Worm (Caenorhabditis elegans): ENCODE data around the gene hum-6.
A peak's percentile ranks its signal among the peaks of the same experiment; 100 is the strongest.

Gene hum-6

DNA sequence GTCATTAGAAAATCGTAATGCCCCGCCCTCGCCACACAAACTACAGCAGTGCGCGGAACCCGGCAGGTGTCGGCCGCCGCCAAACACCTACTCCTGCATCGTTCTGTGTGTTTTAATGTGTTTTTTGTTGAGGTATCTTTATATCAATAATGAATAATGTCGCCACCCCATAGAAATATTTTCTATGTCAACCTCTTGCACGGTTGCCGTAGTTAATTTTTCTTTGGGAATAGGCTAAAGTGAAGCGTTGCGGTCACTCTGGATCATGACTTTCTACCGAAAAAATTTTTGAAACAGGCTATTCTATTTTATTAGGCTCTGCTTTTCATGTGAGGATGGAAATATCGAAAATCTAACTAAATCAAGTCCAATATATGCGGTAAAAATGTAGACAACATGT is 26.0 kb downstream of the hum-6 start:
- TF ChIP-seq nhr-21 (tag; optimal IDR thresholded peaks at IDR 0.05) = no peak
- peak; percentile 4 for TF ChIP-seq F13H6.1 (tag; optimal IDR thresholded peaks at IDR 0.05)
- peak; percentile 97 for TF ChIP-seq snpc-4 (tag; optimal IDR thresholded peaks at IDR 0.05)
- peak; percentile 59 for TF ChIP-seq sma-9 (GFP tag; optimal IDR thresholded peaks at IDR 0.05)
- no peak for TF ChIP-seq sma-9 (tag; optimal IDR thresholded peaks at IDR 0.05)
- peak; percentile 11 for TF ChIP-seq fos-1 (tag; optimal IDR thresholded peaks at IDR 0.05)
- peak; percentile 81 for TF ChIP-seq ama-1 (optimal IDR thresholded peaks at IDR 0.05)
- peak; percentile 13 for TF ChIP-seq lin-13 (GFP tag; optimal IDR thresholded peaks at IDR 0.05)
- no peak for TF ChIP-seq mbf-1 (tag; optimal IDR thresholded peaks at IDR 0.05)
- peak; percentile 50 for TF ChIP-seq sma-3 (GFP tag; optimal IDR thresholded peaks at IDR 0.05)
- no peak for TF ChIP-seq blmp-1 (tag; optimal IDR thresholded peaks at IDR 0.05; ENCODE audit: insufficient read depth)

DNA sequence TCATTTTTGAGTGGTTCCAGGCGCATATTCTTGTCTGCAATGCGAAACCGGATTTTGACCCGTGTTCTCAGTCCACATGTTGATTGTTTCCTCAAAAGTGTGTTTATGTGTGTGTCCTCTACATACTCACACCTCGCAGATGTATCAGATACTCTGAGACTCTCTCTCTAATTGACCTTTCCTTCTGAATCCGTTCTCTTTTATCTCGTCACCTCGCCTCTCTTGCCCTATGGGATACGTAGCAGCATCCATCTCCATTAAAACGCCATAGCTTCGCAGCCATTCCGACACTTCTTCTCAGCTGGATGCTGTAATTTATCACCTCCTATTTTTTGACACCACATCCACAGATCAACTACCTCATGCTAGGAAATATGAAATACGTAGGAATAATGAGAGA is 27.6 kb downstream of the hum-6 start:
- TF ChIP-seq nhr-25 (tag; optimal IDR thresholded peaks at IDR 0.05) (no peak), ceh-16 (tag; optimal IDR thresholded peaks at IDR 0.05) (peak; percentile 9)

DNA sequence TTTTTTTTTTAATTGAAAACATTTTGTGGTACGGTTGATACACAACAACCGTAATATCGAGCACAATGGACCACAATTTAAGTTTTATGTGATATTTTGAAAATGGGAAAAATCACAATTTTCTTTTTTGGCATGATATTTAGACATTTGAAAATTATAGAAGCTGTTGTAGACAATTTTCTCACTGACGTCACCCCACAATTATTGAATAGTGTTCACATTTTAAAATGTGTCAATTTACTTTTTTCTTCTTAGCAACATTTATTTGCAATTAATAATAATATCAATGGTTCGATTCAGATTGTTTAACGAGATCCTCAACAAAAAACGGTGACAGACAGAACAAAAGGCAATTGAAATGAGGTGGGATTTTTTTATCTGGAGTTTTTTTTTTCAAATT is 32.5 kb downstream of the hum-6 start, which contains the start of gene T01B6.1:
TSS of gene T01B6.1 (plus strand) at position 301 of the 400 bp plus-strand sequence.
- TF ChIP-seq ceh-16 (tag; optimal IDR thresholded peaks at IDR 0.05) = no peak
- no peak for TF ChIP-seq nhr-129 (tag; optimal IDR thresholded peaks at IDR 0.05)
- no peak for TF ChIP-seq nhr-11 (tag; optimal IDR thresholded peaks at IDR 0.05)
- TF ChIP-seq sma-9 (GFP tag; optimal IDR thresholded peaks at IDR 0.05) = no peak
- TF ChIP-seq sma-9 (tag; optimal IDR thresholded peaks at IDR 0.05) = no peak
- no peak for TF ChIP-seq mab-5 (tag; optimal IDR thresholded peaks at IDR 0.05)
- no peak for TF ChIP-seq mbf-1 (tag; optimal IDR thresholded peaks at IDR 0.05)
- no peak for TF ChIP-seq nhr-237 (tag; optimal IDR thresholded peaks at IDR 0.05)
- TF ChIP-seq nhr-23 (tag; optimal IDR thresholded peaks at IDR 0.05) = no peak
- no peak for TF ChIP-seq ama-1 (optimal IDR thresholded peaks at IDR 0.05)
- no peak for TF ChIP-seq ztf-11 (tag; optimal IDR thresholded peaks at IDR 0.05)
- TF ChIP-seq C34F6.9 (tag; optimal IDR thresholded peaks at IDR 0.05) = no peak

DNA sequence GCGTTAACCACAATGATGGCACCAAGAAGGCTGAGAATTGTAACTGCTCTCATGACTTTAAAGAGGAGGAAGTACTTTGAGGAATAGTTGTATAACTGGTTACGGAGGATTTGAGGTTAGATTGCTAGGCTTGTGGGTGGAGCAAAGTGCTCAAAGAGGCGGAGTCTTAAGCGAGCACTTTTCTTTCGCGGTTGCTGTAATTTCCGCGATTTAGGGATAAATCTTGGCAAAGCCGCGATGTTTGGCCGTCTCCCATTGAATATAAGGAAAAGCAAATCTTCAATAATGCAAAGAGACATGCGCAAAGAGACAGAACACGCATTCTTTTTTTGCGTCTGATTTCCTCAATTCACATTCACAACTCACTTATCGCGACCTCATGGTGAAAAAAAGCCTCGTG is 35.3 kb downstream of the hum-6 start, which contains the start of gene nlp-45:
TSS of gene nlp-45 (minus strand) at position 101 of the 400 bp plus-strand sequence.
- TF ChIP-seq aly-2 (tag; optimal IDR thresholded peaks at IDR 0.05) (no peak), peb-1 (tag; optimal IDR thresholded peaks at IDR 0.05) (no peak), nhr-237 (tag; optimal IDR thresholded peaks at IDR 0.05) (no peak), unc-55 (GFP tag; optimal IDR thresholded peaks at IDR 0.05) (no peak), ztf-4 (tag; optimal IDR thresholded peaks at IDR 0.05) (no peak), ztf-11 (tag; optimal IDR thresholded peaks at IDR 0.05) (no peak), nhr-6 (tag; optimal IDR thresholded peaks at IDR 0.05) (no peak), lsy-2 (tag; optimal IDR thresholded peaks at IDR 0.05) (no peak), ceh-82 (tag; optimal IDR thresholded peaks at IDR 0.05) (no peak), Y55F3AM.14 (GFP tag; optimal IDR thresholded peaks at IDR 0.05) (no peak), nhr-25 (tag; optimal IDR thresholded peaks at IDR 0.05) (no peak), ceh-16 (tag; optimal IDR thresholded peaks at IDR 0.05) (no peak)

DNA sequence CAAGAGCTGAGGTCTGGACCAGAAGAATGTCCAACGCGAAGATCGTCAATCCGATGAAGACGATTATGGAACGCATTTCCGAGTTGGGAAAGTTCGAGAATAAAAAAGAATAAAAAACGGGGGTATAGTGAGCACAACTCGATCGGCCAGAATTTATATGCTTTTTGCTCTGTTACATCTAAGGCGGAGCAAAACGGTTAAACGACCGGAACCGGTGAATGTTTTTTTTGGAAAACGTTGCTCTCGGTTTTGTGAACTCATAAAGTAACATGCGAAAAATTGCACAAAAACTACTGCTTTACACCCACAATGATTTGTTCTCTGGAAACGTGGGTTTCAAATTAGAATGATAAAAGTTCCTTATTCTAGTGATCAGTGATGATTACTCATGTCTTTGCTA is 39.1 kb downstream of the hum-6 start, which contains the start of gene nlp-22:
TSS of gene nlp-22 (minus strand) at position 101 of the 400 bp plus-strand sequence.
- no peak for TF ChIP-seq skn-1 (tag; optimal IDR thresholded peaks at IDR 0.05)
- TF ChIP-seq lin-39 (tag; optimal IDR thresholded peaks at IDR 0.05) = no peak
- TF ChIP-seq zag-1 (tag; optimal IDR thresholded peaks at IDR 0.05) = no peak
- no peak for TF ChIP-seq gmeb-1 (tag; optimal IDR thresholded peaks at IDR 0.05)
- TF ChIP-seq blmp-1 (tag; optimal IDR thresholded peaks at IDR 0.05; ENCODE audit: insufficient read depth) = no peak
- no peak for TF ChIP-seq ceh-82 (tag; optimal IDR thresholded peaks at IDR 0.05)

DNA sequence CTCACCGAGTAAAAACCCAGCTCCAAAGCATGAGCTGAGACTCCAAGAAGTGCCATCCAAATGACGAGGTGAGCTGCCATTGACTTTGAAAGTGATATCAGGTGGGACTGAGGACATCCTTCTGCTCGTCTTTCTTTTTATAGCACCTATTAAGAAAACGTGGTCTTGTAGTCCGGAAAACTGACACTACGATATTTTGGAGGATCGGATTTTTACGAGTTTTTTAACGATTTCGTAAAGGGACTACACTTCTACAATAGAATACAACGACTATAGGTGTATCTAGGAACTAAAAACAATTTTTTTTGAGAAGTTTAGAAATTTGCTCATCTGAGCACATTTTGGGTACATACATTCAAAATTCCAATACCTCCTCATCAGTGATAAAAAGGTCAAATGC is 40.0 kb downstream of the hum-6 start, which contains the start of gene nlp-23:
TSS of gene nlp-23 (minus strand) at position 101 of the 400 bp plus-strand sequence.
- TF ChIP-seq egl-27 (tag; optimal IDR thresholded peaks at IDR 0.05) (no peak), nhr-6 (tag; optimal IDR thresholded peaks at IDR 0.05) (no peak), nhr-237 (tag; optimal IDR thresholded peaks at IDR 0.05) (no peak), skn-1 (tag; optimal IDR thresholded peaks at IDR 0.05) (no peak), F13H6.1 (tag; optimal IDR thresholded peaks at IDR 0.05) (no peak), ztf-11 (tag; optimal IDR thresholded peaks at IDR 0.05) (no peak), Y55F3AM.14 (GFP tag; optimal IDR thresholded peaks at IDR 0.05) (no peak)

Measured in whole organism, L2 larva.